Fruit fly (Drosophila melanogaster): ENCODE measurements around the gene CG11977.

- TF ChIP-seq usp (GFP tag; optimal IDR thresholded peaks at IDR 0.05) (no peak), EcR (GFP tag; optimal IDR thresholded peaks at IDR 0.05) (no peak), psq (optimal IDR thresholded peaks at IDR 0.05) (no peak), pan (optimal IDR thresholded peaks at IDR 0.05) (no peak)
Observed at dm6 chr3R:8958300-8958699, 39.2 kb upstream of the CG11977 start.
